Fruit fly (Drosophila melanogaster): ENCODE results near the gene CG12883.
A peak's percentile ranks its signal among the peaks of the same experiment; 100 is the strongest.

Gene CG12883

DNA sequence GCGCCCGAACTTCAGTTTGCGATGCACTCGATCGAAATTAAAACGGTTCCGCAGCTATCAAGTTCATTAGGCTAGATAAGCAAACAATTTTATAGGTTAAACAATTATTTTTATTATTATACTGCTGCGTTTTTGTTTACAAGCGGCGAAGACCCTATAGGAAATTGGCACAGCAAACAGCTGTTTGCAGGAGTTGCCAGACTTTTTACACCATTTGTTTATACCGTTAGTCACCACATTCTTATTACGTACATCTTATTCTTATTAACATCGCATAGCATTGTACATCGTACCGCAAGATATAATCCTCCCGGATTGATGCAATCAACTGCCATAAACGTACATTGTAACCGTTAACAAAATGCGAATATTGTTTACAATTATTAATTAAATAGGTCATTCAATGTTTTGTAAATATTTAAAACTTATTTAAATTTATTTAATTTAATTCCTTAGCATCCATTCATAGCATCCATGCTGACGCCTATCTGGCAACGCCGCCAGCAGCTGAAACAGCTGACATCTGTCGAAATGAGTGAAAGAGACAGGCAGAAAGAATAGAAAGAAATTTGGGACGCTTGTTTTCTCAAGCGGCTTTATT, 27.6 kb downstream of the CG12883 start, which contains the start of the genes CROT and CG12877 (continued):
- TF ChIP-seq fd3F (GFP tag; optimal IDR thresholded peaks at IDR 0.05) (peak; percentile 73), hbn (GFP tag; IDR thresholded peaks at IDR 0.05; ENCODE audit: partially characterized antibody) (no peak), Bgb (GFP tag; IDR thresholded peaks at IDR 0.05; ENCODE audit: partially characterized antibody) (no peak), CG10366 (GFP tag; IDR thresholded peaks at IDR 0.05) (peak; percentile 76), sug (tag; optimal IDR thresholded peaks at IDR 0.05) (peak; percentile 72), Nf-YA (GFP tag; IDR thresholded peaks at IDR 0.05) (0 out of 2 replicates have a peak, but pooled peaks have one; percentile 60), gfzf (GFP tag; optimal IDR thresholded peaks at IDR 0.05) (no peak), stc (GFP tag; IDR thresholded peaks at IDR 0.05) (peak; percentile 53; the same call in 1 of the 2 replicates), Fer2 (tag; optimal IDR thresholded peaks at IDR 0.05) (peak; percentile 49), Mes4 (GFP tag; optimal IDR thresholded peaks at IDR 0.05) (no peak), wdn (GFP tag; IDR thresholded peaks at IDR 0.05) (0 out of 2 replicates have a peak, but pooled peaks have one; percentile 33), zen (tag; optimal IDR thresholded peaks at IDR 0.05) (peak; percentile 72), CG3281 (GFP tag; optimal IDR thresholded peaks at IDR 0.05) (peak; percentile 75), CG14710 (tag; optimal IDR thresholded peaks at IDR 0.05) (peak; percentile 86), NC2β (GFP tag; optimal IDR thresholded peaks at IDR 0.05) (peak; percentile 41), klu (GFP tag; IDR thresholded peaks at IDR 0.05) (peak; percentile 74; the same call in 1 of the 2 replicates), da (GFP tag; optimal IDR thresholded peaks at IDR 0.05) (no peak), CG9817 (tag; optimal IDR thresholded peaks at IDR 0.05) (peak; percentile 87), Gsc (GFP tag; IDR thresholded peaks at IDR 0.05) (no peak), CG7357 (GFP tag; IDR thresholded peaks at IDR 0.05) (peak; percentile 57), sna (GFP tag; IDR thresholded peaks at IDR 0.05; ENCODE audit: partially characterized antibody) (no peak), Bteb2 (GFP tag; optimal IDR thresholded peaks at IDR 0.05) (peak; percentile 36), CG7987 (GFP tag; optimal IDR thresholded peaks at IDR 0.05) (no peak), MESR4 (GFP tag; optimal IDR thresholded peaks at IDR 0.05) (no peak), az2 (GFP tag; optimal IDR thresholded peaks at IDR 0.05) (peak; percentile 84), CG15073 (GFP tag; optimal IDR thresholded peaks at IDR 0.05) (peak; percentile 14), CG11456 (GFP tag; IDR thresholded peaks at IDR 0.05) (peak; percentile 73; the same call in 1 of the 3 replicates), Optix (GFP tag; IDR thresholded peaks at IDR 0.05) (peak; percentile 75; the same call in 2 of the 3 replicates), CG42726 (GFP tag; IDR thresholded peaks at IDR 0.05; ENCODE audit: partially characterized antibody) (no peak), Doc3 (GFP tag; IDR thresholded peaks at IDR 0.05; ENCODE audit: partially characterized antibody) (0 out of 3 replicates have a peak, but pooled peaks have one; percentile 25), disco-r (GFP tag; optimal IDR thresholded peaks at IDR 0.05) (no peak), ac (GFP tag; optimal IDR thresholded peaks at IDR 0.05) (no peak), Dfd (GFP tag; optimal IDR thresholded peaks at IDR 0.05) (no peak), fd64A (GFP tag; optimal IDR thresholded peaks at IDR 0.05) (peak; percentile 6), CG10543 (GFP tag; optimal IDR thresholded peaks at IDR 0.05) (peak; percentile 84), CG10147 (GFP tag; optimal IDR thresholded peaks at IDR 0.05) (peak; percentile 72), CG11504 (tag; optimal IDR thresholded peaks at IDR 0.05) (peak; percentile 83), CG10654 (GFP tag; optimal IDR thresholded peaks at IDR 0.05) (peak; percentile 72), CG1792 (GFP tag; optimal IDR thresholded peaks at IDR 0.05) (no peak), CG1602 (GFP tag; optimal IDR thresholded peaks at IDR 0.05) (peak; percentile 78), CG17361 (GFP tag; IDR thresholded peaks at IDR 0.05) (peak; percentile 92), CG33557 (GFP tag; optimal IDR thresholded peaks at IDR 0.05) (peak; percentile 61), ap (GFP tag; IDR thresholded peaks at IDR 0.05) (peak; percentile 68), CG17359 (tag; optimal IDR thresholded peaks at IDR 0.05) (peak; percentile 64), CG12769 (tag; optimal IDR thresholded peaks at IDR 0.05) (peak; percentile 11), CG34224 (GFP tag; IDR thresholded peaks at IDR 0.05; ENCODE audit: partially characterized antibody) (no peak), sens (GFP tag) (peak; percentile 93), CG6654 (GFP tag; optimal IDR thresholded peaks at IDR 0.05) (peak; percentile 56), Xbp1 (GFP tag; optimal IDR thresholded peaks at IDR 0.05) (peak; percentile 86)

Data from whole organism, embryonic.